Worm (Caenorhabditis elegans) whole organism, mixed stage, embryonic: Measurements from ENCODE around the gene srt-22.

Experiments
- M03D4.4 ChIP-seq: sonication (generic microtip); optimal IDR thresholded peaks from 2 replicates; lab custom pipeline; 2017; ENCODE audit warnings: mild to moderate bottlenecking, missing genetic modification characterization, missing compliant biosample characterization
- bed-3 ChIP-seq: fragments of 200-800 bp; sonication (Bioruptor generic); optimal IDR thresholded peaks from 3 replicates; lab custom pipeline; 2018; ENCODE audit warnings: mild to moderate bottlenecking, missing genetic modification characterization, moderate library complexity, missing compliant biosample characterization
- blmp-1 ChIP-seq: fragments of 150-350 bp; optimal IDR thresholded peaks from 2 replicates; lab custom pipeline; 2014; ENCODE audit warnings: missing biosample characterization, missing genetic modification characterization
- ceh-39 ChIP-seq: fragments of 150-350 bp; optimal IDR thresholded peaks from 2 replicates; lab custom pipeline; 2014; ENCODE audit warnings: missing biosample characterization, missing genetic modification characterization
- ceh-43 ChIP-seq: fragments of 200-800 bp; sonication (Bioruptor generic); optimal IDR thresholded peaks from 2 replicates; lab custom pipeline; 2018; ENCODE audit warnings: mild to moderate bottlenecking, missing genetic modification characterization, moderate library complexity, missing compliant biosample characterization
- ceh-83 ChIP-seq: fragments of 200-800 bp; sonication (Bioruptor generic); optimal IDR thresholded peaks from 2 replicates; lab custom pipeline; 2018; ENCODE audit warnings: mild to moderate bottlenecking, missing genetic modification characterization, missing compliant biosample characterization
- ces-1 ChIP-seq: fragments of 150-350 bp; optimal IDR thresholded peaks from 2 replicates; lab custom pipeline; 2014; ENCODE audit warnings: missing biosample characterization, missing genetic modification reagents, missing genetic modification characterization
- drap-1 ChIP-seq: fragments of 200-800 bp; sonication (Bioruptor generic); optimal IDR thresholded peaks from 3 replicates; lab custom pipeline; 2018; ENCODE audit warnings: mild to moderate bottlenecking, missing genetic modification characterization, missing compliant biosample characterization
- elt-1 ChIP-seq: sonication (generic microtip); optimal IDR thresholded peaks from 2 replicates; lab custom pipeline; 2017; ENCODE audit warnings: missing genetic modification characterization, mild to moderate bottlenecking, missing compliant biosample characterization, antibody characterized with exemption, moderate library complexity, borderline replicate concordance; ENCODE audit not compliant: insufficient read depth
- elt-3 ChIP-seq: fragments of 150-350 bp; optimal IDR thresholded peaks from 2 replicates; lab custom pipeline; 2014; ENCODE audit warnings: missing biosample characterization, missing genetic modification characterization
- flh-1 ChIP-seq: fragments of 200-800 bp; sonication (Bioruptor generic); optimal IDR thresholded peaks from 2 replicates; lab custom pipeline; 2018; ENCODE audit warnings: mild to moderate bottlenecking, missing genetic modification characterization, moderate library complexity, missing compliant biosample characterization
- ham-2 ChIP-seq: fragments of 200-800 bp; sonication (Bioruptor generic); optimal IDR thresholded peaks from 2 replicates; lab custom pipeline; 2018; ENCODE audit warnings: mild to moderate bottlenecking, missing genetic modification characterization, missing compliant biosample characterization
- hlh-1 ChIP-seq: fragments of 150-350 bp; optimal IDR thresholded peaks from 2 replicates; lab custom pipeline; 2014; ENCODE audit warnings: missing biosample characterization, missing genetic modification reagents, missing genetic modification characterization
- lin-13 ChIP-seq: fragments of 150-350 bp; optimal IDR thresholded peaks from 2 replicates; lab custom pipeline; 2014; ENCODE audit warnings: missing biosample characterization, missing genetic modification characterization
- lin-32 ChIP-seq: fragments of 200-800 bp; sonication (Bioruptor generic); optimal IDR thresholded peaks from 2 replicates; lab custom pipeline; 2018; ENCODE audit warnings: mild to moderate bottlenecking, missing genetic modification characterization, missing compliant biosample characterization
- lsy-2 ChIP-seq: fragments of 150-350 bp; optimal IDR thresholded peaks from 2 replicates; lab custom pipeline; 2014; ENCODE audit warnings: missing biosample characterization, missing genetic modification characterization
- mab-5 ChIP-seq: fragments of 150-350 bp; optimal IDR thresholded peaks from 2 replicates; lab custom pipeline; 2014; ENCODE audit warnings: missing biosample characterization, missing genetic modification characterization
- mep-1 ChIP-seq: fragments of 150-350 bp; optimal IDR thresholded peaks from 2 replicates; lab custom pipeline; 2017; ENCODE audit warnings: missing biosample characterization, missing genetic modification reagents, missing genetic modification characterization, inconsistent platforms
- mls-2 ChIP-seq: sonication (generic microtip); optimal IDR thresholded peaks from 2 replicates; lab custom pipeline; 2016; ENCODE audit warnings: mild to moderate bottlenecking, missing genetic modification characterization, moderate library complexity, missing compliant biosample characterization
- nhr-12 ChIP-seq: fragments of 150-350 bp; optimal IDR thresholded peaks from 2 replicates; lab custom pipeline; 2014; ENCODE audit warnings: missing biosample characterization, missing genetic modification characterization
- nhr-2 ChIP-seq: fragments of 150-350 bp; optimal IDR thresholded peaks from 2 replicates; lab custom pipeline; 2014; ENCODE audit warnings: missing biosample characterization, missing genetic modification characterization
- nhr-237 ChIP-seq: fragments of 150-350 bp; optimal IDR thresholded peaks from 2 replicates; lab custom pipeline; 2014; ENCODE audit warnings: missing biosample characterization, missing genetic modification characterization
- nhr-28 ChIP-seq: fragments of 150-350 bp; optimal IDR thresholded peaks from 2 replicates; lab custom pipeline; 2014; ENCODE audit warnings: missing biosample characterization, missing genetic modification characterization
- nhr-76 ChIP-seq: sonication (generic microtip); optimal IDR thresholded peaks from 2 replicates; lab custom pipeline; 2017; ENCODE audit warnings: missing biosample characterization, missing genetic modification characterization
- pha-4 ChIP-seq: fragments of 150-350 bp; optimal IDR thresholded peaks from 2 replicates; lab custom pipeline; 2018; ENCODE audit warnings: missing biosample characterization, missing genetic modification reagents, missing genetic modification characterization
- sem-2 ChIP-seq: fragments of 200-800 bp; sonication (Bioruptor generic); optimal IDR thresholded peaks from 2 replicates; lab custom pipeline; 2018; ENCODE audit warnings: mild to moderate bottlenecking, missing genetic modification characterization, missing compliant biosample characterization
- snpc-4 ChIP-seq: fragments of 150-350 bp; optimal IDR thresholded peaks from 2 replicates; lab custom pipeline; 2014; ENCODE audit warnings: missing biosample characterization, missing genetic modification characterization
- sptf-1 ChIP-seq: sonication (generic microtip); optimal IDR thresholded peaks from 2 replicates; lab custom pipeline; 2017; ENCODE audit warnings: mild to moderate bottlenecking, missing genetic modification characterization, moderate library complexity, missing compliant biosample characterization
- tbx-8 ChIP-seq: fragments of 200-800 bp; sonication (Bioruptor generic); optimal IDR thresholded peaks from 2 replicates; lab custom pipeline; 2018; ENCODE audit warnings: mild to moderate bottlenecking, missing genetic modification characterization, moderate library complexity, missing compliant biosample characterization
- unc-120 ChIP-seq: sonication (generic microtip); optimal IDR thresholded peaks from 2 replicates; lab custom pipeline; 2017; ENCODE audit warnings: missing genetic modification characterization, missing compliant biosample characterization; ENCODE audit not compliant: poor library complexity, severe bottlenecking
- unc-62 ChIP-seq: fragments of 150-350 bp; optimal IDR thresholded peaks from 2 replicates; lab custom pipeline; 2014; ENCODE audit warnings: missing biosample characterization, missing genetic modification reagents, missing genetic modification characterization
- zip-8 ChIP-seq: fragments of 150-350 bp; optimal IDR thresholded peaks from 2 replicates; lab custom pipeline; 2014; ENCODE audit warnings: missing biosample characterization, missing genetic modification characterization

Gene srt-22

ce11 chrV:15298597-15298996 is 17.1 kb downstream of the srt-22 start, which contains the start of gene cpr-3:
Gene cpr-3 (minus strand): TSS chrV:15298700.
- TF ChIP-seq mep-1 (tag; lab: Kevin White, UChicago) = no peak
- TF ChIP-seq M03D4.4 (tag; lab: Kevin White, UChicago) = no peak
- TF ChIP-seq mls-2 = no peak
- no peak for TF ChIP-seq elt-3
- no peak for TF ChIP-seq flh-1
- no peak for TF ChIP-seq sptf-1 (tag; lab: Kevin White, UChicago)
- no peak for TF ChIP-seq ceh-83
- no peak for TF ChIP-seq ceh-39 (tag; lab: Kevin White, UChicago)
- TF ChIP-seq mab-5 = no peak
- no peak for TF ChIP-seq nhr-28 (tag; lab: Kevin White, UChicago)
- no peak for TF ChIP-seq drap-1
- TF ChIP-seq snpc-4 (tag; lab: Kevin White, UChicago) = no peak
- TF ChIP-seq lsy-2 (tag; lab: Kevin White, UChicago) = no peak
- TF ChIP-seq pha-4 (tag; lab: Kevin White, UChicago) = no peak
- no peak for TF ChIP-seq nhr-2 (tag; lab: Kevin White, UChicago)
- no peak for TF ChIP-seq ces-1 (GFP tag; lab: Kevin White, UChicago)
- no peak for TF ChIP-seq unc-62 (GFP tag; lab: Kevin White, UChicago)
- TF ChIP-seq blmp-1 (tag; lab: Kevin White, UChicago) = no peak
- TF ChIP-seq lin-32 = no peak

DNA sequence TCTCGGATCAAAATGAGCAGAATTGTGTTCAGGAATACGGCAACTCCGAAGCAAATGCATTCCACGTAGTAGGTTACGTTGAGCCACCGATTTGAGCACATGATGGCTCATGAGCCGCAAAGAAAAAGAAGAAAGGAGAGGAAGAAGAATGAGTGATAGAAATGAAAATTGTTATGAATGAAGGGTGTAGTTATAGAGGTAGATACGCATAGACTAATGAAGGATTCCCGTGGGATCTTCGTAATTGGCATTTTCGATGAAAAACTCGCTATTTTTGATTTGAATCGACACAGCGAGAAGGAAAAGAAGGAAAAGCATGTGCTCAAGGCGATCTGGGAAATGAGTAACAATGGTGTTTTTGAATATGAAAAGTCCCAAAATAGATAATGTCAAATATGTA is 21.9 kb downstream of the srt-22 start, which contains the start of gene str-96:
TSS of gene str-96 (minus strand) at position 101 of the 400 bp plus-strand sequence.
- TF ChIP-seq hlh-1 (tag; lab: Kevin White, UChicago) (no peak), bed-3 (GFP tag; lab: Kevin White, UChicago) (no peak), snpc-4 (tag; lab: Kevin White, UChicago) (no peak), ces-1 (GFP tag; lab: Kevin White, UChicago) (no peak), sem-2 (GFP tag; lab: Kevin White, UChicago) (no peak)

- no peak for TF ChIP-seq M03D4.4 (tag; lab: Kevin White, UChicago)
- no peak for TF ChIP-seq elt-1 (tag; lab: Kevin White, UChicago)
- TF ChIP-seq ceh-83 = no peak
- no peak for TF ChIP-seq snpc-4 (tag; lab: Kevin White, UChicago)
- no peak for TF ChIP-seq lin-32
- TF ChIP-seq nhr-237 (tag; lab: Kevin White, UChicago) = no peak
- no peak for TF ChIP-seq unc-62 (GFP tag; lab: Kevin White, UChicago)
- TF ChIP-seq nhr-76 (tag; lab: Kevin White, UChicago) = no peak
- TF ChIP-seq, all 35 proteins: peak for 0
These were observed 24.7 kb downstream of the srt-22 start, which contains the start of gene cyp-34A2 for ce11 chrV:15290995-15291394. Gene cyp-34A2 (minus strand): TSS chrV:15291095.

DNA sequence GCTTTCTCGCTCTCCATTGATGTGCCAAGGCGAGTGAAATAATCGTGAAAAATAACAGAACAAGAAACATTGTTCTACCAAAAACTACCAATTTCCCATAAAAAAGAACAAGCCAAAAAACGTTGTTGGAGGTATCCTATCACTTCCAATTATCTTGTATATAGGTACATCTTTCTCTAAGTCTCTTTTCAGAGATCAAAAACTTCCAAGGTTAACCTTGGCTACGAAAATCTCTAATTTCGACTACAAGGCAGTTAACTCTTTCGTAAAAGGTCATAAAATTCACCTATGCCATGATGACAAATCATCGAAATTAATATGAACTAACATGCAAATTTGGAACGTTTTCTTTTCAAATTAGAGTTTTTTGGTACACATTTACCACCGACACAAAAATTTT is 27.9 kb downstream of the srt-22 start, which contains the start of gene cyp-34A1:
TSS of gene cyp-34A1 (minus strand) at position 101 of the 400 bp plus-strand sequence.
- TF ChIP-seq unc-120 (tag; lab: Kevin White, UChicago) (no peak), hlh-1 (tag; lab: Kevin White, UChicago) (no peak), nhr-12 (no peak), mep-1 (tag; lab: Kevin White, UChicago) (no peak), nhr-76 (tag; lab: Kevin White, UChicago) (no peak), ceh-39 (tag; lab: Kevin White, UChicago) (no peak), sem-2 (GFP tag; lab: Kevin White, UChicago) (no peak), nhr-28 (tag; lab: Kevin White, UChicago) (no peak), zip-8 (tag; lab: Kevin White, UChicago) (no peak), ceh-83 (no peak), M03D4.4 (tag; lab: Kevin White, UChicago) (no peak), mab-5 (no peak), tbx-8 (GFP tag; lab: Kevin White, UChicago) (no peak), snpc-4 (tag; lab: Kevin White, UChicago) (no peak), drap-1 (no peak), nhr-2 (tag; lab: Kevin White, UChicago) (no peak)

DNA sequence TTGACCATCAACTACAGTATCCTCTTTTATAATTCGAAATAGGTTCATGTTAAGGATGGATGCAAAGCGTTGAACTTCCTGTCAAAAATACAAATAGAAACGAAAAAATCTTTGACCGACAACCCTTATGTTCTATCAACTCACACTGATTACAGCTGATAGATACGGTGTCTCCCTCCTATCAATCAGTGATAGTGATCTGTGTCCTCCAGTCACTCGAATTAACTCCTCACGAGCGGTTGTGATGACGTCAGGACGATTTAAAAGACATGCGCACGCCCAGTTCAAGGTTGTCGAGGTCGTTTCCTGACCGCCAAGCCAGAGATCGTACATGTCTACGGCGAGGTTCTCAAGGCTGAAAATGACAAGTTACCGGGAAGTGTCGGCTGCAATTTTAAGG is 29.7 kb downstream of the srt-22 start:
- TF ChIP-seq nhr-76 (tag; lab: Kevin White, UChicago) (no peak), unc-120 (tag; lab: Kevin White, UChicago) (no peak), lsy-2 (tag; lab: Kevin White, UChicago) (no peak), mab-5 (no peak), blmp-1 (tag; lab: Kevin White, UChicago) (no peak), nhr-12 (no peak), ham-2 (GFP tag; lab: Kevin White, UChicago) (no peak), flh-1 (no peak), hlh-1 (tag; lab: Kevin White, UChicago) (no peak), ceh-83 (no peak), lin-32 (no peak), elt-1 (tag; lab: Kevin White, UChicago) (no peak), ceh-43 (GFP tag; lab: Kevin White, UChicago) (no peak), mls-2 (no peak), lin-13 (tag; lab: Kevin White, UChicago) (no peak), snpc-4 (tag; lab: Kevin White, UChicago) (no peak)
